Worm (Caenorhabditis elegans) whole organism, L3 larva: ENCODE measurements around the gene dmsr-5.

Experiments
- aly-2 ChIP-seq: fragments of 150-350 bp; optimal IDR thresholded peaks from 2 replicates; lab custom pipeline; 2014; ENCODE audit warnings: missing biosample characterization, missing genetic modification characterization
- elt-3 ChIP-seq, 3 experiments: fragments of 150-350 bp in 1 of 3; sonication (generic microtip) in 2 of 3; optimal IDR thresholded peaks; 2 replicates in 2 of 3; 4 replicates in 1 of 3; lab custom pipeline; 2014 to 2017; ENCODE audit warnings: missing biosample characterization in 3 of 3, missing genetic modification characterization in 3 of 3
- fkh-10 ChIP-seq: sonication (generic microtip); optimal IDR thresholded peaks from 2 replicates; lab custom pipeline; 2017; ENCODE audit warnings: missing biosample characterization, missing genetic modification reagents, missing genetic modification characterization
- nfya-1 ChIP-seq: sonication (generic microtip); optimal IDR thresholded peaks from 2 replicates; lab custom pipeline; 2017; ENCODE audit warnings: missing genetic modification characterization, mild to moderate bottlenecking, missing compliant biosample characterization, antibody characterized with exemption, moderate library complexity; ENCODE audit not compliant: insufficient read depth
- nhr-77 ChIP-seq: fragments of 150-350 bp; optimal IDR thresholded peaks from 2 replicates; lab custom pipeline; 2014; ENCODE audit warnings: missing biosample characterization, missing genetic modification characterization
- sea-2 ChIP-seq: fragments of 150-350 bp; sonication (generic microtip); optimal IDR thresholded peaks from 4 replicates; lab custom pipeline; 2014; ENCODE audit warnings: missing biosample characterization, missing genetic modification reagents, missing genetic modification characterization
- unc-39 ChIP-seq: sonication (generic microtip); optimal IDR thresholded peaks from 4 replicates; lab custom pipeline; 2017; ENCODE audit warnings: missing biosample characterization, missing genetic modification characterization

- TF ChIP-seq elt-3 (tag; optimal IDR thresholded peaks at IDR 0.05; lab: Kevin White, UChicago) = peak in 1 of 3 experiments; percentile 88
- TF ChIP-seq nhr-77 = peak; percentile 87
- TF ChIP-seq sea-2 (GFP tag; lab: Kevin White, UChicago) = peak; percentile 92
- peak; percentile 96 for TF ChIP-seq nfya-1 (tag; lab: Kevin White, UChicago)
- peak; percentile 67 for TF ChIP-seq unc-39 (tag; lab: Kevin White, UChicago)
- peak; percentile 50 for TF ChIP-seq fkh-10 (GFP tag; lab: Kevin White, UChicago)
- peak; percentile 88 for TF ChIP-seq aly-2 (tag; lab: Kevin White, UChicago)
These were observed 5.5 kb downstream of the dmsr-5 start for ce11 chrIII:10989491-10990032.
